Fruit fly (Drosophila melanogaster) whole organism, prepupa: ENCODE measurements around the gene Tps1.

Source experiments
- CG11294 ChIP-seq: fragments of 200-800 bp; sonication (Bioruptor generic); IDR thresholded peaks from 2 replicates; pipeline ENCODE4 v1.3.6; 2022; ENCODE audit warnings: missing biosample characterization, missing genetic modification characterization
- CG1621 ChIP-seq: fragments of 200-800 bp; sonication (Bioruptor generic); optimal IDR thresholded peaks from 3 replicates; lab custom pipeline; 2018; ENCODE audit warnings: missing biosample characterization, mild to moderate bottlenecking, missing genetic modification characterization
- Ets96B ChIP-seq: fragments of 200-800 bp; optimal IDR thresholded peaks from 2 replicates; lab custom pipeline; 2019; ENCODE audit warnings: missing biosample characterization, mild to moderate bottlenecking, missing genetic modification characterization, moderate library complexity
- Gug ChIP-seq: fragments of 200-800 bp; sonication (Bioruptor generic); IDR thresholded peaks from 2 replicates; pipeline ENCODE4 v1.3.6; 2022; ENCODE audit warnings: missing biosample characterization, missing genetic modification characterization
- Hr4 ChIP-seq: fragments of 200-800 bp; sonication (Bioruptor generic); optimal IDR thresholded peaks from 3 replicates; lab custom pipeline; 2016; ENCODE audit warnings: missing biosample characterization, missing genetic modification characterization
- OdsH ChIP-seq: fragments of 200-800 bp; sonication (Bioruptor generic); optimal IDR thresholded peaks from 3 replicates; lab custom pipeline; 2016; ENCODE audit warnings: missing biosample characterization, missing genetic modification characterization
- achi ChIP-seq: fragments of 200-800 bp; sonication (Bioruptor generic); optimal IDR thresholded peaks from 3 replicates; lab custom pipeline; 2016; ENCODE audit warnings: missing biosample characterization, missing genetic modification characterization
- lz ChIP-seq: fragments of 200-800 bp; sonication (Bioruptor generic); optimal IDR thresholded peaks from 3 replicates; lab custom pipeline; 2016; ENCODE audit warnings: missing biosample characterization, missing genetic modification characterization
- svp ChIP-seq: fragments of 200-800 bp; sonication (Bioruptor generic); peaks from one replicate; lab custom pipeline; 2016; ENCODE audit warnings: missing biosample characterization, missing genetic modification characterization

DNA sequence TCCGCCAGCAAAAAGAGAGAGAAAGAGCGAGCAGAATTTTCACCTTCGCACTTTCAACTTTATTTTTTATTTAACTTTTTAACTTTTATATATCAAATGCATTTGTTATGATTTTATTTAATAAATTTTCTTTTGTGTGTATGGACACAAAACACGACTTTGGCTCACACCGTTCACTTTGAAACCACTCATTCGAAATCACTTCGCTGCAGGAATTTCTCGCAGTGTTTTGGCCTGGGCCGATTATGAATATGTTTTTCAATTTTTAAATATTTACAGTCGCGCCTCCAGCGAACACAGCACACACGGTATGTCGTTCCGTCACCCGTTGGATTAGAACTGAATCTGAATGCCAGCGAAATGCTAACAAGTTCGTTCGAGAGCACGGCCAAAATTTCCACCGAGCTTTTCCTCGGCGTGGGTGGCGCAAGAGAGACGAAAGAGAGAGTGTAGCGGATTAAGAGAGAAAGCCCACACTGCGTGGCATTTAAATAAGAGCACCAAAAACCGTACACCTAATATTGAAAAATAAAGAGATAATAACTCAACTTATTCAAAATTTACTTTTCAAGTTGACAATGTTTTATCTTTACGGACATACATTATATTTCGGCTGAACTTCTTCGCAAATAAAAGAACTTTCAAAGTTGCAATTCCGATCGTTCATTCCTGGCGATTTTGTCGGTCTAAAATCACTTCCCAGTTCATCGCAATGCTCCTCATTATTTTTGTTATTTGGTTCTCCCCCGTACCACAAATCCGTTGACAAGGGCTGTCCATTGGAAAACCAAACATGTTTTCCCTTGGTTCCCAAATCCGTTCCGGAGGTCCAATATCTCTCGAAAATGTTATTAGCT is 53.0 kb downstream of the Tps1 start, which contains the start of gene CG15431:
- TF ChIP-seq Hr4 (GFP tag; lab: Kevin White, UChicago), result no peak
- TF ChIP-seq OdsH (GFP tag; lab: Kevin White, UChicago), result no peak
- no peak for TF ChIP-seq lz (GFP tag; lab: Kevin White, UChicago)
- TF ChIP-seq CG1621 (tag; lab: Kevin White, UChicago), result no peak
- no peak for TF ChIP-seq Gug (GFP tag; lab: Robert Waterston, UW)
- no peak for TF ChIP-seq Ets96B (tag; lab: Kevin White, UChicago)
- TF ChIP-seq CG11294 (GFP tag; lab: Robert Waterston, UW), result no peak
- no peak for TF ChIP-seq svp
- no peak for TF ChIP-seq achi (GFP tag; lab: Kevin White, UChicago)
